Worm (Caenorhabditis elegans) whole organism, midembryonic: ENCODE measurements around the gene fbxb-98.

Experiments
- T22C8.4 ChIP-seq: fragments of 200-800 bp; sonication (Bioruptor generic); IDR thresholded peaks from 2 replicates; pipeline ENCODE4 v1.3.6; 2022; ENCODE audit warnings: missing genetic modification characterization, missing compliant biosample characterization
- cog-1 ChIP-seq: sonication (generic microtip); optimal IDR thresholded peaks from 2 replicates; lab custom pipeline; 2016; ENCODE audit warnings: missing genetic modification characterization, missing compliant biosample characterization
- flt-1 ChIP-seq: fragments of 200-800 bp; sonication (Bioruptor generic); IDR thresholded peaks from 2 replicates; pipeline ENCODE4 v1.3.6; 2022; ENCODE audit warnings: missing genetic modification characterization, missing compliant biosample characterization
- klf-2 ChIP-seq: fragments of 200-800 bp; sonication (Bioruptor generic); conservative IDR thresholded peaks from 2 replicates; pipeline ENCODE4 v1.3.6; 2022; ENCODE audit warnings: missing genetic modification reagents, missing genetic modification characterization, missing compliant biosample characterization
- med-1 ChIP-seq: sonication (generic microtip); optimal IDR thresholded peaks from 2 replicates; lab custom pipeline; 2017; ENCODE audit warnings: missing genetic modification characterization, mild to moderate bottlenecking, missing compliant biosample characterization, antibody characterized with exemption, missing genetic modification reagents; ENCODE audit not compliant: insufficient read depth
- ref-1 ChIP-seq: fragments of 200-800 bp; sonication (Bioruptor generic); conservative IDR thresholded peaks from 2 replicates; pipeline ENCODE4 v1.3.6; 2022; ENCODE audit warnings: missing genetic modification reagents, missing genetic modification characterization, missing compliant biosample characterization
- tab-1 ChIP-seq: fragments of 200-800 bp; sonication (Bioruptor generic); IDR thresholded peaks from 2 replicates; pipeline ENCODE4 v1.3.6; 2022; ENCODE audit warnings: missing genetic modification characterization, missing compliant biosample characterization
- ztf-23 ChIP-seq: fragments of 200-800 bp; sonication (Bioruptor generic); IDR thresholded peaks from 2 replicates; pipeline ENCODE4 v1.3.6; 2022; ENCODE audit warnings: missing genetic modification reagents, missing genetic modification characterization, missing compliant biosample characterization
- ztf-29 ChIP-seq: fragments of 200-800 bp; sonication (Bioruptor generic); IDR thresholded peaks from 2 replicates; pipeline ENCODE4 v1.3.6; 2022; ENCODE audit warnings: missing genetic modification reagents, missing genetic modification characterization, missing compliant biosample characterization

DNA sequence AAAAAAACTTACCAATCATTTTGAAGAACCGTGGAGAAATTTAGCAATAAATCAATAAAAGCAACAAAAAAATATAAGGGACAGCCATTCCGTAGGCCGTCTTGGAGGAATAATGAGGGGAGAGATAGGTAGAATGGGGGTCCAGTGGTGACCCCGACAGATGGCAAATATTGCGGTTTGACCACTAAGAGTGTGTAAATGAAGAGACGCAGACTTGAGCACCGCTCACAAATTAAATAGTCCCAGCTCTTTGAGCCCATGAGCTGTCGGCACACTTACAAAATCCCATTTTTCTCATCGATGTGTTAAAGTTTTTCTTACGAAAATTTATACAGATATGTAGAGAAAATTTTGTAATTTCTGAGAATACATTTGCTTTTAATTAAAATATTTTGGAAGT, 41.7 kb upstream of the fbxb-98 start, which contains the start of gene fbxa-3:
- no peak for TF ChIP-seq cog-1 (tag; lab: Kevin White, UChicago)
- no peak for TF ChIP-seq klf-2 (GFP tag; lab: Robert Waterston, UW)
- no peak for TF ChIP-seq tab-1 (GFP tag; lab: Robert Waterston, UW)
- no peak for TF ChIP-seq ref-1 (GFP tag; lab: Robert Waterston, UW)
- TF ChIP-seq flt-1 (GFP tag; lab: Robert Waterston, UW): no peak
- TF ChIP-seq ztf-23 (GFP tag; lab: Robert Waterston, UW): no peak
- TF ChIP-seq med-1: no peak
- TF ChIP-seq ztf-29: no peak
- no peak for TF ChIP-seq T22C8.4
